Fruit fly (Drosophila melanogaster) whole organism, adult: Measurements from ENCODE around the gene CG33764.
A peak's percentile ranks its signal among the peaks of the same experiment; 100 is the strongest.

Source experiments
- CG11617 ChIP-seq: fragments of 200-800 bp; sonication (Bioruptor generic); optimal IDR thresholded peaks from 2 replicates; lab custom pipeline; 2017; ENCODE audit warnings: mild to moderate bottlenecking, missing biosample characterization, missing genetic modification reagents, missing genetic modification characterization
- CG12768 ChIP-seq: fragments of 200-800 bp; sonication (Bioruptor generic); optimal IDR thresholded peaks from 2 replicates; lab custom pipeline; 2017; ENCODE audit warnings: missing biosample characterization, missing genetic modification characterization, mild to moderate bottlenecking, moderate library complexity, missing genetic modification reagents
- CG14711 ChIP-seq: fragments of 200-800 bp; sonication (Bioruptor generic); optimal IDR thresholded peaks from 2 replicates; lab custom pipeline; 2018; ENCODE audit warnings: missing biosample characterization, mild to moderate bottlenecking, missing genetic modification characterization, moderate library complexity
- CG5204 ChIP-seq: fragments of 200-800 bp; sonication (Bioruptor generic); optimal IDR thresholded peaks from 2 replicates; lab custom pipeline; 2016; ENCODE audit warnings: missing biosample characterization, missing genetic modification characterization
- Hr96 ChIP-seq: fragments of 200-800 bp; sonication (Bioruptor generic); optimal IDR thresholded peaks from 2 replicates; lab custom pipeline; 2016; ENCODE audit warnings: missing biosample characterization, missing genetic modification characterization
- Mnt ChIP-seq: fragments of 200-800 bp; sonication (Bioruptor generic); optimal IDR thresholded peaks from 2 replicates; lab custom pipeline; 2016; ENCODE audit warnings: missing biosample characterization, mild to moderate bottlenecking, missing genetic modification characterization
- cic ChIP-seq: fragments of 200-800 bp; sonication (Bioruptor generic); optimal IDR thresholded peaks from 2 replicates; lab custom pipeline; 2017; ENCODE audit warnings: missing biosample characterization, mild to moderate bottlenecking, missing genetic modification characterization, moderate library complexity
- kay ChIP-seq: fragments of 200-800 bp; sonication (Bioruptor generic); peaks from one replicate; lab custom pipeline; 2016; ENCODE audit warnings: missing biosample characterization, missing genetic modification characterization, borderline replicate concordance
- pad ChIP-seq: fragments of 200-800 bp; sonication (Bioruptor generic); optimal IDR thresholded peaks from 3 replicates; lab custom pipeline; 2017; ENCODE audit warnings: missing biosample characterization, missing genetic modification characterization, mild to moderate bottlenecking, moderate library complexity, missing genetic modification reagents

DNA sequence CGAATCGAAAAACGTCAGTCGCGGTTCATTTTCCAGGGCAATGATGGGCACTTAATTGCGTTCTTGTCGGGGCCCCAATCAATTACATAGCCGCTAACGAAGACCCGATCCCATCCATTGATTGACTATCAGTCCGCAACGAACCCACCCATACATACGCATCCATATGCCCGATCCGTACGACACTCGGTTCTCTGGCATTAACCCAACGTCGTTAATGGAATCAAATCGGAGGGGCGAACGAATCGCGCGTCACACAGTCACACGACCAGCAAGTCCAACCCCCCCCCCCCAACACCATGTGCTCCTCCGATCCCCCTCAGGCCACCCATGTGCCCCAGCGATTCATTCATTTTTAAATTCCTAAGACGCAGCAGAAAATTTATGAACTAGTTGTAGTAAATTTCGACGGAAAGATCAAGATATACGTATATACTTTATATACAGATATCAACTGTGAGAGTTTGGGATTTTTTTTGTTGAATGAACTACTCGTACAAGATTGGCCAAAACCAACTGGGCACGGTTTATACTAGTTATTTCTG, 46.0 kb downstream of the CG33764 start:
- TF ChIP-seq CG11617 (GFP tag; lab: Kevin White, UChicago) = no peak
- peak; percentile 82 for TF ChIP-seq CG12768 (GFP tag; lab: Kevin White, UChicago)
- TF ChIP-seq Mnt = peak; percentile 83
- TF ChIP-seq Hr96 (GFP tag; lab: Kevin White, UChicago) = no peak
- peak; percentile 99 for TF ChIP-seq cic (GFP tag; lab: Kevin White, UChicago)
- TF ChIP-seq kay (GFP tag; lab: Kevin White, UChicago) = no peak
- peak; percentile 54 for TF ChIP-seq pad
- no peak for TF ChIP-seq CG5204
- peak; percentile 6 for TF ChIP-seq CG14711 (tag; lab: Kevin White, UChicago)
